Worm (Caenorhabditis elegans): Measurements from ENCODE around the gene glb-2.

DNA sequence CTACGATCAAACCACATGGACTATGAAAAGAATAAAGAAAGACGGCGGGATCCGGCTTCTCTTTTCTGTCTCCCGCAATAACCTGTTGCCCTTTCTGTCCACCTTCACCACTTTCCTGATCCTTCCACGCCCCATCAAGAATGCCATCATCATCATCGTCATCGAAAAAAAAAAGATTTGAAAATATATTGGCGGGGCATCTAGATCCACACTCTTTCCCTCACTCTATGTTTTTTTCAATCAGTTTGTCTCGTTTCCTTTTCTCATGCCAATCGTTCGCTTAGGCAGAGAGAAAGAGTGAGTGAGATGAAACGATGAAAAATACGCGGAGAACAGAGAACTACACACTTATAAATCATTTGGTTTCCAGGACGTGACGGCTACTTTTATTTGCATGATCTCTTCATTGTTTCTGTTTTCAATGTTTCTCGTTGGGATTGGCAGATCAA, 29.4 kb downstream of the glb-2 start:
- TF ChIP-seq unc-62 (GFP tag; optimal IDR thresholded peaks at IDR 0.05), result peak; percentile 41
- TF ChIP-seq zip-8 (tag; optimal IDR thresholded peaks at IDR 0.05), result no peak
- no peak for TF ChIP-seq lsy-2 (tag; optimal IDR thresholded peaks at IDR 0.05)
- no peak for TF ChIP-seq ces-1 (GFP tag; optimal IDR thresholded peaks at IDR 0.05)
- no peak for TF ChIP-seq unc-120 (tag; optimal IDR thresholded peaks at IDR 0.05; ENCODE audit: poor library complexity, severe bottlenecking)
- TF ChIP-seq elt-1 (tag; optimal IDR thresholded peaks at IDR 0.05; ENCODE audit: borderline replicate concordance, insufficient read depth), result no peak
- TF ChIP-seq pha-4 (tag; optimal IDR thresholded peaks at IDR 0.05), result no peak
- no peak for TF ChIP-seq nhr-12 (tag; optimal IDR thresholded peaks at IDR 0.05)
- no peak for TF ChIP-seq flh-1 (GFP tag; optimal IDR thresholded peaks at IDR 0.05)
- no peak for TF ChIP-seq nhr-237 (tag; optimal IDR thresholded peaks at IDR 0.05)
- TF ChIP-seq nhr-76 (tag; optimal IDR thresholded peaks at IDR 0.05), result no peak
- TF ChIP-seq ztf-11 (tag; optimal IDR thresholded peaks at IDR 0.05), result no peak

Data from whole organism, mixed stage, embryonic.